Fruit fly (Drosophila melanogaster) whole organism, adult: ENCODE results near the gene CG12991.

Experiments
- CG11617 ChIP-seq: fragments of 200-800 bp; sonication (Bioruptor generic); optimal IDR thresholded peaks from 2 replicates; lab custom pipeline; 2017; ENCODE audit warnings: mild to moderate bottlenecking, missing biosample characterization, missing genetic modification reagents, missing genetic modification characterization
- CG1620 ChIP-seq: fragments of 200-800 bp; sonication (Bioruptor generic); optimal IDR thresholded peaks from 2 replicates; lab custom pipeline; 2016; ENCODE audit warnings: missing biosample characterization, missing genetic modification characterization
- CG5204 ChIP-seq: fragments of 200-800 bp; sonication (Bioruptor generic); optimal IDR thresholded peaks from 2 replicates; lab custom pipeline; 2016; ENCODE audit warnings: missing biosample characterization, missing genetic modification characterization
- CG7045 ChIP-seq: fragments of 200-800 bp; sonication (Bioruptor generic); optimal IDR thresholded peaks from 2 replicates; lab custom pipeline; 2017; ENCODE audit warnings: missing biosample characterization, mild to moderate bottlenecking, missing genetic modification characterization
- bab1 ChIP-seq: fragments of 200-800 bp; sonication (Bioruptor generic); optimal IDR thresholded peaks from 3 replicates; lab custom pipeline; 2019; ENCODE audit warnings: missing biosample characterization, mild to moderate bottlenecking, missing genetic modification characterization, moderate library complexity
- kay ChIP-seq: fragments of 200-800 bp; sonication (Bioruptor generic); peaks from one replicate; lab custom pipeline; 2016; ENCODE audit warnings: missing biosample characterization, missing genetic modification characterization, borderline replicate concordance
- ovo ChIP-seq: fragments of 200-800 bp; sonication (Bioruptor generic); optimal IDR thresholded peaks from 2 replicates; lab custom pipeline; 2016; ENCODE audit warnings: missing biosample characterization, missing genetic modification characterization
- tj ChIP-seq: fragments of 200-800 bp; sonication (Bioruptor generic); optimal IDR thresholded peaks from 3 replicates; lab custom pipeline; 2017; ENCODE audit warnings: missing biosample characterization, mild to moderate bottlenecking, missing genetic modification characterization, moderate library complexity
- toe ChIP-seq: fragments of 200-800 bp; sonication (Bioruptor generic); optimal IDR thresholded peaks from 2 replicates; lab custom pipeline; 2016; ENCODE audit warnings: missing biosample characterization, missing genetic modification characterization

- TF ChIP-seq tj (GFP tag; lab: Kevin White, UChicago), result no peak
- no peak for TF ChIP-seq CG11617
- TF ChIP-seq CG1620, result no peak
- no peak for TF ChIP-seq kay
- TF ChIP-seq toe (GFP tag; lab: Kevin White, UChicago), result no peak
- TF ChIP-seq bab1 (GFP tag; lab: Kevin White, UChicago), result no peak
- no peak for TF ChIP-seq CG7045
- TF ChIP-seq ovo (GFP tag; lab: Kevin White, UChicago), result no peak
- no peak for TF ChIP-seq CG5204 (GFP tag; lab: Kevin White, UChicago)
These were observed 8.6 kb upstream of the CG12991 start for dm6 chrX:17570912-17571609.
